Fruit fly (Drosophila melanogaster) whole organism, embryonic: ENCODE measurements around the gene CG16772.

Source experiments
- B-H1 ChIP-seq: fragments of 200-800 bp; sonication (Bioruptor generic); IDR thresholded peaks from 3 replicates; pipeline ENCODE4 v1.3.6; 2022; ENCODE audit warnings: missing biosample characterization, missing genetic modification characterization
- CG12071 ChIP-seq: fragments of 200-800 bp; sonication (Bioruptor generic); optimal IDR thresholded peaks from 3 replicates; lab custom pipeline; 2018; ENCODE audit warnings: missing biosample characterization, mild to moderate bottlenecking, missing genetic modification characterization
- CG1233 ChIP-seq: fragments of 200-800 bp; sonication (Bioruptor generic); optimal IDR thresholded peaks from 4 replicates; lab custom pipeline; 2018; ENCODE audit warnings: missing biosample characterization, mild to moderate bottlenecking, missing genetic modification characterization
- CG13624 ChIP-seq: fragments of 200-800 bp; sonication (Bioruptor generic); optimal IDR thresholded peaks from 2 replicates; lab custom pipeline; 2016; ENCODE audit warnings: missing biosample characterization, missing genetic modification characterization
- CG15696 ChIP-seq: fragments of 200-800 bp; sonication (Bioruptor generic); optimal IDR thresholded peaks from 2 replicates; lab custom pipeline; 2019; ENCODE audit warnings: missing biosample characterization, mild to moderate bottlenecking, missing genetic modification characterization, moderate library complexity
- CG18599 ChIP-seq: fragments of 200-800 bp; sonication (Bioruptor generic); optimal IDR thresholded peaks from 3 replicates; lab custom pipeline; 2017; ENCODE audit warnings: missing biosample characterization, missing genetic modification characterization, mild to moderate bottlenecking, moderate library complexity, missing genetic modification reagents
- CG2129 ChIP-seq: fragments of 200-800 bp; sonication (Bioruptor generic); IDR thresholded peaks from 2 replicates; pipeline ENCODE4 v1.3.6; 2022; ENCODE audit warnings: missing biosample characterization, missing genetic modification characterization; ENCODE audit not compliant: partially characterized antibody
- CG2199 ChIP-seq: fragments of 200-800 bp; sonication (Bioruptor generic); IDR thresholded peaks from 3 replicates; pipeline ENCODE4 v1.3.6; 2022; ENCODE audit warnings: missing biosample characterization, missing genetic modification characterization
- CG2712 ChIP-seq: fragments of 200-800 bp; optimal IDR thresholded peaks from 3 replicates; lab custom pipeline; 2019; ENCODE audit warnings: missing biosample characterization, mild to moderate bottlenecking, missing genetic modification characterization, moderate library complexity
- CG30431 ChIP-seq: fragments of 200-800 bp; sonication (Bioruptor generic); optimal IDR thresholded peaks from 2 replicates; lab custom pipeline; 2017; ENCODE audit warnings: missing biosample characterization, missing genetic modification characterization
- CG31441 ChIP-seq: fragments of 200-800 bp; sonication (Bioruptor generic); IDR thresholded peaks from 2 replicates; pipeline ENCODE4 v1.3.6; 2022; ENCODE audit warnings: missing biosample characterization, missing genetic modification characterization
- CG32772 ChIP-seq: fragments of 200-800 bp; sonication (Bioruptor generic); IDR thresholded peaks from 2 replicates; pipeline ENCODE4 v1.3.6; 2022; ENCODE audit warnings: missing biosample characterization, missing genetic modification characterization
- CG4730 ChIP-seq: fragments of 200-800 bp; sonication (Bioruptor generic); IDR thresholded peaks from 2 replicates; pipeline ENCODE4 v1.3.6; 2022; ENCODE audit warnings: missing biosample characterization, missing genetic modification characterization
- CG6654 ChIP-seq: fragments of 200-800 bp; sonication (Bioruptor generic); optimal IDR thresholded peaks from 2 replicates; lab custom pipeline; 2017; ENCODE audit warnings: missing biosample characterization, mild to moderate bottlenecking, missing genetic modification characterization
- CG6813 ChIP-seq: fragments of 200-800 bp; sonication (Bioruptor generic); optimal IDR thresholded peaks from 2 replicates; lab custom pipeline; 2017; ENCODE audit warnings: missing biosample characterization, missing genetic modification characterization, mild to moderate bottlenecking, moderate library complexity, missing genetic modification reagents
- CG9437 ChIP-seq: fragments of 200-800 bp; sonication (Bioruptor generic); optimal IDR thresholded peaks from 2 replicates; lab custom pipeline; 2018; ENCODE audit warnings: missing biosample characterization, mild to moderate bottlenecking, missing genetic modification characterization
- CHES-1-like ChIP-seq: fragments of 200-800 bp; sonication (Bioruptor generic); optimal IDR thresholded peaks from 2 replicates; lab custom pipeline; 2016; ENCODE audit warnings: missing biosample characterization, missing genetic modification characterization
- Dref ChIP-seq: fragments of 200-800 bp; sonication (Bioruptor generic); IDR thresholded peaks from 2 replicates; pipeline ENCODE4 v1.3.6; 2022; ENCODE audit warnings: missing biosample characterization, missing genetic modification characterization
- Drgx ChIP-seq: fragments of 200-800 bp; sonication (Bioruptor generic); IDR thresholded peaks from 2 replicates; pipeline ENCODE4 v1.3.6; 2022; ENCODE audit warnings: missing biosample characterization, missing genetic modification characterization
- HmgZ ChIP-seq: fragments of 200-800 bp; sonication (Bioruptor generic); optimal IDR thresholded peaks from 2 replicates; lab custom pipeline; 2018; ENCODE audit warnings: missing biosample characterization, mild to moderate bottlenecking, missing genetic modification characterization
- Lhr ChIP-seq: fragments of 200-800 bp; sonication (Bioruptor generic); optimal IDR thresholded peaks from 3 replicates; lab custom pipeline; 2017; ENCODE audit warnings: mild to moderate bottlenecking, missing biosample characterization, missing genetic modification reagents, missing genetic modification characterization
- Lpt ChIP-seq: fragments of >200 bp; optimal IDR thresholded peaks from 2 replicates; lab custom pipeline; 2018; ENCODE audit warnings: missing biosample characterization, missing genetic modification characterization
- MESR4 ChIP-seq: fragments of 200-800 bp; sonication (Bioruptor generic); optimal IDR thresholded peaks from 2 replicates; lab custom pipeline; 2018; ENCODE audit warnings: missing biosample characterization, mild to moderate bottlenecking, missing genetic modification characterization, moderate library complexity
- Myb ChIP-seq: fragments of 200-800 bp; sonication (Bioruptor generic); optimal IDR thresholded peaks from 2 replicates; lab custom pipeline; 2016; ENCODE audit warnings: missing biosample characterization, missing genetic modification characterization
- Nf-YC ChIP-seq: fragments of 200-800 bp; optimal IDR thresholded peaks from 3 replicates; lab custom pipeline; 2019; ENCODE audit warnings: missing biosample characterization, mild to moderate bottlenecking, missing genetic modification characterization, moderate library complexity
- Xrp1 ChIP-seq: fragments of 200-800 bp; sonication (Bioruptor generic); IDR thresholded peaks from 2 replicates; pipeline ENCODE4 v1.3.6; 2022; ENCODE audit warnings: missing biosample characterization, missing genetic modification characterization
- ab ChIP-seq: fragments of 200-800 bp; sonication (Bioruptor generic); optimal IDR thresholded peaks from 2 replicates; lab custom pipeline; 2016; ENCODE audit warnings: missing biosample characterization, missing genetic modification characterization
- ara ChIP-seq: fragments of 200-800 bp; sonication (Bioruptor generic); IDR thresholded peaks from 2 replicates; pipeline ENCODE4 v1.3.6; 2022; ENCODE audit warnings: missing biosample characterization, missing genetic modification characterization
- bigmax ChIP-seq: fragments of 200-800 bp; sonication (Bioruptor generic); optimal IDR thresholded peaks from 2 replicates; lab custom pipeline; 2018; ENCODE audit warnings: missing biosample characterization, mild to moderate bottlenecking, missing genetic modification characterization
- danr ChIP-seq: fragments of 200-800 bp; sonication (Bioruptor generic); IDR thresholded peaks from 2 replicates; pipeline ENCODE4 v1.3.6; 2022; ENCODE audit warnings: missing biosample characterization, missing genetic modification characterization
- fd64A ChIP-seq: fragments of 200-800 bp; sonication (Bioruptor generic); optimal IDR thresholded peaks from 3 replicates; lab custom pipeline; 2018; ENCODE audit warnings: missing biosample characterization, mild to moderate bottlenecking, missing genetic modification characterization
- fu2 ChIP-seq: fragments of 200-800 bp; sonication (Bioruptor generic); optimal IDR thresholded peaks from 2 replicates; lab custom pipeline; 2016; ENCODE audit warnings: missing biosample characterization, missing genetic modification characterization
- gcm ChIP-seq: fragments of 200-800 bp; sonication (Bioruptor generic); optimal IDR thresholded peaks from 2 replicates; lab custom pipeline; 2019; ENCODE audit warnings: missing biosample characterization, mild to moderate bottlenecking, missing genetic modification characterization, moderate library complexity
- grn ChIP-seq: fragments of 200-800 bp; sonication (Bioruptor generic); optimal IDR thresholded peaks from 3 replicates; lab custom pipeline; 2017; ENCODE audit warnings: missing biosample characterization, missing genetic modification characterization
- gsb ChIP-seq: fragments of 200-800 bp; sonication (Bioruptor generic); IDR thresholded peaks from 2 replicates; pipeline ENCODE4 v1.3.6; 2022; ENCODE audit warnings: missing biosample characterization, missing genetic modification characterization
- ind ChIP-seq: fragments of 200-800 bp; sonication (Bioruptor generic); optimal IDR thresholded peaks from 3 replicates; lab custom pipeline; 2016; ENCODE audit warnings: missing biosample characterization, missing genetic modification characterization
- kah ChIP-seq: fragments of 200-800 bp; sonication (Bioruptor generic); optimal IDR thresholded peaks from 2 replicates; lab custom pipeline; 2018; ENCODE audit warnings: missing biosample characterization, mild to moderate bottlenecking, missing genetic modification characterization
- kni ChIP-seq: fragments of 200-800 bp; sonication (Bioruptor generic); optimal IDR thresholded peaks from 3 replicates; lab custom pipeline; 2017; ENCODE audit warnings: mild to moderate bottlenecking, missing biosample characterization, missing genetic modification reagents, missing genetic modification characterization
- lov ChIP-seq, 2 experiments: fragments of 200-800 bp in 1 of 2; fragments of >200 bp in 1 of 2; sonication (Bioruptor generic) in 1 of 2; IDR thresholded peaks in 1 of 2; optimal IDR thresholded peaks in 1 of 2; 2 replicates in 1 of 2; 3 replicates in 1 of 2; pipeline versions ENCODE4 v1.3.6 to Lab custom; 2017 to 2022; ENCODE audit warnings: missing biosample characterization in 1 of 2, missing genetic modification characterization in 1 of 2
- odd ChIP-seq: fragments of 200-800 bp; sonication (Bioruptor generic); optimal IDR thresholded peaks from 2 replicates; lab custom pipeline; 2017; ENCODE audit warnings: missing biosample characterization, mild to moderate bottlenecking, missing genetic modification characterization
- onecut ChIP-seq: fragments of 200-800 bp; sonication (Bioruptor generic); IDR thresholded peaks from 2 replicates; pipeline ENCODE4 v1.3.6; 2022; ENCODE audit warnings: missing biosample characterization, missing genetic modification characterization
- salm ChIP-seq: fragments of 200-800 bp; sonication (Bioruptor generic); optimal IDR thresholded peaks from 2 replicates; lab custom pipeline; 2018; ENCODE audit warnings: missing biosample characterization, mild to moderate bottlenecking, missing genetic modification characterization
- slou ChIP-seq: fragments of 200-800 bp; sonication (Bioruptor generic); optimal IDR thresholded peaks from 3 replicates; lab custom pipeline; 2016; ENCODE audit warnings: missing biosample characterization, missing genetic modification characterization
- twi ChIP-seq: fragments of 200-800 bp; optimal IDR thresholded peaks from 2 replicates; lab custom pipeline; 2019; ENCODE audit warnings: missing biosample characterization, mild to moderate bottlenecking, missing genetic modification characterization, moderate library complexity
- vnd ChIP-seq: fragments of 200-800 bp; sonication (Bioruptor generic); IDR thresholded peaks from 3 replicates; pipeline ENCODE4 v1.3.6; 2022; ENCODE audit warnings: missing biosample characterization, missing genetic modification characterization; ENCODE audit not compliant: partially characterized antibody
- vvl ChIP-seq: fragments of 200-800 bp; sonication (Bioruptor generic); IDR thresholded peaks from 2 replicates; pipeline ENCODE4 v1.3.6; 2022; ENCODE audit warnings: missing biosample characterization, missing genetic modification characterization
- zen ChIP-seq: fragments of 200-800 bp; sonication (Bioruptor generic); optimal IDR thresholded peaks from 3 replicates; lab custom pipeline; 2018; ENCODE audit warnings: missing biosample characterization, mild to moderate bottlenecking, missing genetic modification characterization, moderate library complexity
- zfh1 ChIP-seq: fragments of 200-800 bp; sonication (Bioruptor generic); IDR thresholded peaks from 3 replicates; pipeline ENCODE4 v1.3.6; 2022; ENCODE audit warnings: missing biosample characterization, missing genetic modification characterization

The CG16772 gene

dm6 chr2L:19936131-19936530 lies 26.3 kb upstream of the CG16772 start:
- TF ChIP-seq CG2712 (tag; lab: Kevin White, UChicago) (peak; percentile 15), Drgx (peak; percentile 74)

dm6 chr2L:19937804-19938461 lies 24.5 kb upstream of the CG16772 start:
- no peak for TF ChIP-seq CHES-1-like (GFP tag; lab: Kevin White, UChicago)
- no peak for TF ChIP-seq Nf-YC (tag; lab: Kevin White, UChicago)
- TF ChIP-seq HmgZ, result no peak
- TF ChIP-seq CG2199, result no peak
- peak; percentile 32 for TF ChIP-seq gcm (GFP tag; lab: Kevin White, UChicago)
- TF ChIP-seq twi, result peak; percentile 11
- TF ChIP-seq CG18599, result no peak
- TF ChIP-seq CG30431 (GFP tag; lab: Kevin White, UChicago), result no peak
- no peak for TF ChIP-seq slou (GFP tag; lab: Kevin White, UChicago)
- peak; percentile 37 for TF ChIP-seq onecut (GFP tag; lab: Robert Waterston, UW)
- TF ChIP-seq zfh1 (GFP tag; lab: Robert Waterston, UW), result no peak
- no peak for TF ChIP-seq CG2712 (tag; lab: Kevin White, UChicago)
- peak; percentile 31 for TF ChIP-seq fd64A
- peak; percentile 79 for TF ChIP-seq zen (tag; lab: Kevin White, UChicago)
- no peak for TF ChIP-seq CG4730 (GFP tag; lab: Robert Waterston, UW)
- TF ChIP-seq vnd (GFP tag; lab: Robert Waterston, UW), result no peak
- no peak for TF ChIP-seq ind (GFP tag; lab: Kevin White, UChicago)
- TF ChIP-seq ab (GFP tag; lab: Kevin White, UChicago), result no peak
- TF ChIP-seq CG12071 (GFP tag; lab: Kevin White, UChicago), result peak; percentile 24
- peak; percentile 43 for TF ChIP-seq CG6813 (GFP tag; lab: Kevin White, UChicago)
- no peak for TF ChIP-seq gsb (GFP tag; lab: Robert Waterston, UW)
- no peak for TF ChIP-seq fu2 (GFP tag; lab: Kevin White, UChicago)
- TF ChIP-seq ara, result peak; percentile 26; the same call in 1 of the 2 replicates
- no peak for TF ChIP-seq B-H1 (GFP tag; lab: Robert Waterston, UW)
- TF ChIP-seq CG2129 (GFP tag; lab: Robert Waterston, UW), result no peak
- no peak for TF ChIP-seq kah
- 0 out of 2 replicates have a peak, but pooled peaks have one; percentile 40 for TF ChIP-seq Xrp1
- TF ChIP-seq Myb (GFP tag; lab: Kevin White, UChicago), result no peak
- TF ChIP-seq lov (optimal IDR thresholded peaks at IDR 0.05; lab: Kevin White, UChicago), result no peak
- TF ChIP-seq lov (GFP tag; IDR thresholded peaks at IDR 0.05; lab: Robert Waterston, UW), result 0 out of 3 replicates have a peak, but pooled peaks have one; percentile 23
- no peak for TF ChIP-seq odd
- no peak for TF ChIP-seq MESR4 (GFP tag; lab: Kevin White, UChicago)
- TF ChIP-seq grn (GFP tag; lab: Kevin White, UChicago), result no peak
- peak; percentile 82 for TF ChIP-seq kni (GFP tag; lab: Kevin White, UChicago)
- TF ChIP-seq Lhr (GFP tag; lab: Kevin White, UChicago), result no peak
- no peak for TF ChIP-seq CG32772 (GFP tag; lab: Robert Waterston, UW)
- no peak for TF ChIP-seq CG9437
- TF ChIP-seq CG1233 (GFP tag; lab: Kevin White, UChicago), result peak; percentile 2
- peak; percentile 35 for TF ChIP-seq CG15696 (tag; lab: Kevin White, UChicago)
- TF ChIP-seq CG13624 (GFP tag; lab: Kevin White, UChicago), result no peak
- no peak for TF ChIP-seq Dref (GFP tag; lab: Robert Waterston, UW)
- no peak for TF ChIP-seq Lpt
- no peak for TF ChIP-seq danr
- no peak for TF ChIP-seq CG6654 (GFP tag; lab: Kevin White, UChicago)
- TF ChIP-seq CG31441 (GFP tag; lab: Robert Waterston, UW), result no peak
- no peak for TF ChIP-seq salm
- no peak for TF ChIP-seq bigmax (GFP tag; lab: Kevin White, UChicago)
- peak; percentile 70; the same call in 1 of the 2 replicates for TF ChIP-seq vvl (GFP tag; lab: Robert Waterston, UW)
